Worm (Caenorhabditis elegans): ENCODE measurements around the gene snb-2.
"Not testable (repeated sequence)": the region's sequence is repeated elsewhere in the genome, so short reads cannot be mapped to it uniquely, and the experiment has no call there.

- TF ChIP-seq ztf-18 (tag; optimal IDR thresholded peaks at IDR 0.05); rec-8 (tag; optimal IDR thresholded peaks at IDR 0.05); mes-4 (tag; optimal IDR thresholded peaks at IDR 0.05); ztf-6 (GFP tag; IDR thresholded peaks at IDR 0.05); unc-62 (GFP tag; optimal IDR thresholded peaks at IDR 0.05); cebp-1 (GFP tag; IDR thresholded peaks at IDR 0.05); cebp-1 (tag; optimal IDR thresholded peaks at IDR 0.05); sea-2 (GFP tag; IDR thresholded peaks at IDR 0.05): not testable (repeated sequence)
Measured at ce11 chrV:12374252-12374651, 28.5 kb upstream of the snb-2 start, which contains the start of gene F23H12.10.

Measured in whole organism, young adult.